Worm (Caenorhabditis elegans) whole organism, young adult: ENCODE results near the gene daz-1.

ENCODE experiments used
- D2030.7 ChIP-seq: fragments of 200-800 bp; sonication (Bioruptor generic); IDR thresholded peaks from 2 replicates; pipeline ENCODE4 v1.3.6; 2022; ENCODE audit warnings: missing genetic modification reagents, missing genetic modification characterization, missing compliant biosample characterization
- F49E8.2 ChIP-seq: sonication (generic microtip); optimal IDR thresholded peaks from 3 replicates; lab custom pipeline; 2017; ENCODE audit warnings: missing genetic modification characterization, mild to moderate bottlenecking, missing compliant biosample characterization, antibody characterized with exemption, moderate library complexity; ENCODE audit not compliant: insufficient read depth
- F57C9.4 ChIP-seq: sonication (generic microtip); optimal IDR thresholded peaks from 2 replicates; lab custom pipeline; 2017; ENCODE audit warnings: mild to moderate bottlenecking, missing genetic modification characterization, missing compliant biosample characterization
- cebp-1 ChIP-seq, 2 experiments: fragments of 200-800 bp in 1 of 2; sonication (Bioruptor generic) in 1 of 2; sonication (generic microtip) in 1 of 2; IDR thresholded peaks in 1 of 2; optimal IDR thresholded peaks in 1 of 2; 2 replicates each; pipeline versions ENCODE4 v1.3.6 to Lab custom; 2017 to 2022; ENCODE audit warnings: missing compliant biosample characterization in 2 of 2, missing genetic modification characterization in 2 of 2, mild to moderate bottlenecking in 1 of 2, missing genetic modification reagents in 1 of 2, moderate library complexity in 1 of 2
- ceh-40 ChIP-seq: fragments of 200-800 bp; sonication (Bioruptor generic); IDR thresholded peaks from 2 replicates; pipeline ENCODE4 v1.3.6; 2022; ENCODE audit warnings: missing genetic modification characterization, missing compliant biosample characterization
- die-1 ChIP-seq: sonication (generic microtip); optimal IDR thresholded peaks from 2 replicates; lab custom pipeline; 2016; ENCODE audit warnings: missing genotype, mild to moderate bottlenecking, missing genetic modification characterization, missing compliant biosample characterization
- dox-1 ChIP-seq: fragments of 200-800 bp; sonication (Bioruptor generic); IDR thresholded peaks from 2 replicates; pipeline ENCODE4 v1.3.6; 2022; ENCODE audit warnings: missing genetic modification reagents, missing genetic modification characterization, missing compliant biosample characterization
- lin-35 ChIP-seq, 3 experiments: fragments of 150-350 bp in 2 of 3; sonication (generic microtip) in 1 of 3; optimal IDR thresholded peaks; 2 replicates each; lab custom pipeline; 2014 to 2018; ENCODE audit warnings: missing biosample characterization in 3 of 3, missing genetic modification characterization in 3 of 3, missing genetic modification reagents in 3 of 3
- nfya-1 ChIP-seq: sonication (generic microtip); optimal IDR thresholded peaks from 2 replicates; lab custom pipeline; 2017; ENCODE audit warnings: antibody characterized with exemption, missing compliant biosample characterization, missing genetic modification characterization, borderline replicate concordance; ENCODE audit not compliant: insufficient read depth
- nfyb-1 ChIP-seq: fragments of 200-800 bp; sonication (Bioruptor generic); IDR thresholded peaks from 2 replicates; pipeline ENCODE4 v1.3.6; 2022; ENCODE audit warnings: missing genetic modification reagents, missing genetic modification characterization, missing compliant biosample characterization
- pha-4 ChIP-seq: fragments of 150-350 bp; sonication (generic microtip); optimal IDR thresholded peaks from 2 replicates; lab custom pipeline; 2014; ENCODE audit warnings: missing biosample characterization, missing genetic modification reagents, missing genetic modification characterization
- sea-2 ChIP-seq: fragments of 200-800 bp; sonication (Bioruptor generic); IDR thresholded peaks from 2 replicates; pipeline ENCODE4 v1.3.6; 2022; ENCODE audit warnings: missing genetic modification characterization, missing compliant biosample characterization
- somi-1 ChIP-seq: fragments of 200-800 bp; sonication (Bioruptor generic); optimal IDR thresholded peaks from 2 replicates; lab custom pipeline; 2018; ENCODE audit warnings: mild to moderate bottlenecking, missing genetic modification characterization, missing compliant biosample characterization
- ztf-26 ChIP-seq: sonication (generic microtip); optimal IDR thresholded peaks from 2 replicates; lab custom pipeline; 2017; ENCODE audit warnings: missing genetic modification characterization, missing compliant biosample characterization

- TF ChIP-seq sea-2 (no peak), F57C9.4 (tag; lab: Kevin White, UChicago) (no peak), D2030.7 (GFP tag; lab: Robert Waterston, UW) (no peak), nfya-1 (tag; lab: Kevin White, UChicago) (no peak), lin-35 (GFP tag; optimal IDR thresholded peaks at IDR 0.05; lab: Kevin White, UChicago) (no peak), dox-1 (GFP tag; lab: Robert Waterston, UW) (no peak), somi-1 (GFP tag; lab: Kevin White, UChicago) (no peak), F49E8.2 (no peak), ztf-26 (tag; lab: Kevin White, UChicago) (no peak), ceh-40 (GFP tag; lab: Robert Waterston, UW) (no peak), die-1 (tag; lab: Kevin White, UChicago) (no peak), nfyb-1 (GFP tag; lab: Robert Waterston, UW) (no peak), cebp-1 (GFP tag; IDR thresholded peaks at IDR 0.05; lab: Robert Waterston, UW) (no peak), cebp-1 (tag; optimal IDR thresholded peaks at IDR 0.05; lab: Kevin White, UChicago) (no peak), pha-4 (tag; lab: Kevin White, UChicago) (no peak)
Observed at ce11 chrII:5498156-5498739, 42.1 kb downstream of the daz-1 start, which contains the start of the genes suex-1 and F12A10.9.
